Worm (Caenorhabditis elegans) whole organism, L2 larva: ENCODE data around the gene acdh-7.

Experiments used
- F13H6.1 ChIP-seq: sonication (generic microtip); optimal IDR thresholded peaks from 2 replicates; lab custom pipeline; 2016; ENCODE audit warnings: missing genetic modification characterization, missing compliant biosample characterization
- ZK546.5 ChIP-seq: sonication (generic microtip); optimal IDR thresholded peaks from 2 replicates; lab custom pipeline; 2017; ENCODE audit warnings: missing biosample characterization, missing genetic modification characterization
- alr-1 ChIP-seq: fragments of 150-350 bp; optimal IDR thresholded peaks from 2 replicates; lab custom pipeline; 2014; ENCODE audit warnings: missing biosample characterization, missing genetic modification characterization
- aly-2 ChIP-seq: fragments of 150-350 bp; optimal IDR thresholded peaks from 2 replicates; lab custom pipeline; 2014; ENCODE audit warnings: missing biosample characterization, missing genetic modification characterization
- ama-1 ChIP-seq: fragments of 150-350 bp; optimal IDR thresholded peaks from 2 replicates; lab custom pipeline; 2018; ENCODE audit warnings: inconsistent platforms
- crh-2 ChIP-seq: sonication (generic microtip); optimal IDR thresholded peaks from 2 replicates; lab custom pipeline; 2017; ENCODE audit warnings: missing biosample characterization, missing genetic modification characterization
- egl-27 ChIP-seq: sonication (generic microtip); optimal IDR thresholded peaks from 3 replicates; lab custom pipeline; 2017; ENCODE audit warnings: missing biosample characterization, missing genetic modification reagents, missing genetic modification characterization
- elt-1 ChIP-seq: fragments of 150-350 bp; optimal IDR thresholded peaks from 2 replicates; lab custom pipeline; 2014; ENCODE audit warnings: missing biosample characterization, missing genetic modification characterization
- elt-3 ChIP-seq: sonication (generic microtip); optimal IDR thresholded peaks from 2 replicates; lab custom pipeline; 2017; ENCODE audit warnings: missing biosample characterization, missing genetic modification characterization
- fos-1 ChIP-seq: fragments of 150-350 bp; optimal IDR thresholded peaks from 2 replicates; lab custom pipeline; 2014; ENCODE audit warnings: missing biosample characterization, missing genetic modification characterization
- gmeb-1 ChIP-seq: fragments of 150-350 bp; optimal IDR thresholded peaks from 2 replicates; lab custom pipeline; 2014; ENCODE audit warnings: missing biosample characterization, missing genetic modification characterization
- lin-11 ChIP-seq: fragments of 150-350 bp; sonication (generic microtip); optimal IDR thresholded peaks from 2 replicates; lab custom pipeline; 2014; ENCODE audit warnings: missing biosample characterization, missing genetic modification characterization, inconsistent platforms, mixed read lengths
- lin-39 ChIP-seq: fragments of 150-350 bp; optimal IDR thresholded peaks from 2 replicates; lab custom pipeline; 2014; ENCODE audit warnings: missing biosample characterization, missing genetic modification reagents, missing genetic modification characterization
- lsy-2 ChIP-seq, 2 experiments: fragments of 150-350 bp in 1 of 2; sonication (generic microtip) in 1 of 2; optimal IDR thresholded peaks; 2 replicates each; lab custom pipeline; 2014 to 2017; ENCODE audit warnings: missing biosample characterization in 2 of 2, missing genetic modification characterization in 2 of 2
- mab-5 ChIP-seq: fragments of 150-350 bp; optimal IDR thresholded peaks from 2 replicates; lab custom pipeline; 2014; ENCODE audit warnings: missing biosample characterization, missing genetic modification characterization
- mbf-1 ChIP-seq: sonication (generic microtip); optimal IDR thresholded peaks from 2 replicates; lab custom pipeline; 2017; ENCODE audit warnings: missing biosample characterization, missing genetic modification characterization
- mdl-1 ChIP-seq, 2 experiments: fragments of 150-350 bp in 1 of 2; sonication (generic microtip) in 1 of 2; optimal IDR thresholded peaks; 2 replicates each; lab custom pipeline; 2017; ENCODE audit warnings: missing biosample characterization in 2 of 2, missing genetic modification characterization in 2 of 2
- nhr-11 ChIP-seq: fragments of 150-350 bp; optimal IDR thresholded peaks from 2 replicates; lab custom pipeline; 2014; ENCODE audit warnings: missing biosample characterization, missing genetic modification characterization
- nhr-129 ChIP-seq: fragments of 150-350 bp; optimal IDR thresholded peaks from 2 replicates; lab custom pipeline; 2014; ENCODE audit warnings: missing biosample characterization, missing genetic modification characterization
- nhr-21 ChIP-seq: fragments of 150-350 bp; optimal IDR thresholded peaks from 2 replicates; lab custom pipeline; 2014; ENCODE audit warnings: missing biosample characterization, missing genetic modification characterization
- nhr-23 ChIP-seq: fragments of 150-350 bp; optimal IDR thresholded peaks from 2 replicates; lab custom pipeline; 2014; ENCODE audit warnings: missing biosample characterization, missing genetic modification reagents, missing genetic modification characterization
- nhr-25 ChIP-seq: fragments of 150-350 bp; sonication (generic microtip); optimal IDR thresholded peaks from 3 replicates; lab custom pipeline; 2014; ENCODE audit warnings: missing biosample characterization, missing genetic modification characterization
- nhr-6 ChIP-seq: fragments of 150-350 bp; optimal IDR thresholded peaks from 2 replicates; lab custom pipeline; 2014; ENCODE audit warnings: missing biosample characterization, missing genetic modification characterization
- nhr-77 ChIP-seq: fragments of 150-350 bp; optimal IDR thresholded peaks from 2 replicates; lab custom pipeline; 2014; ENCODE audit warnings: missing biosample characterization, missing genetic modification characterization
- sem-4 ChIP-seq: fragments of 150-350 bp; optimal IDR thresholded peaks from 2 replicates; lab custom pipeline; 2014; ENCODE audit warnings: missing biosample characterization, missing genetic modification reagents, missing genetic modification characterization
- skn-1 ChIP-seq: sonication (generic microtip); optimal IDR thresholded peaks from 2 replicates; lab custom pipeline; 2017; ENCODE audit warnings: missing biosample characterization, missing genetic modification characterization
- sma-3 ChIP-seq: sonication (generic microtip); optimal IDR thresholded peaks from 2 replicates; lab custom pipeline; 2016; ENCODE audit warnings: missing genetic modification reagents, missing genetic modification characterization, missing compliant biosample characterization
- zag-1 ChIP-seq: fragments of 150-350 bp; optimal IDR thresholded peaks from 2 replicates; lab custom pipeline; 2014; ENCODE audit warnings: missing biosample characterization, missing genetic modification characterization

The acdh-7 gene

ce11 chrX:17180135-17180534 is 36.8 kb downstream of the acdh-7 start:
- TF ChIP-seq sma-3, result no peak
- no peak for TF ChIP-seq nhr-129 (tag; lab: Kevin White, UChicago)
- TF ChIP-seq crh-2 (tag; lab: Kevin White, UChicago), result no peak
- TF ChIP-seq nhr-6, result no peak
- TF ChIP-seq lin-39, result no peak

- TF ChIP-seq aly-2 (tag; lab: Kevin White, UChicago), result no peak
- TF ChIP-seq fos-1 (tag; lab: Kevin White, UChicago), result no peak
- TF ChIP-seq, all 48 proteins: peak for 0
Observed at ce11 chrX:17178239-17178638, 38.7 kb downstream of the acdh-7 start, which contains the start of gene B0302.2. B0302.2 (plus strand) TSS chrX:17178539.

DNA sequence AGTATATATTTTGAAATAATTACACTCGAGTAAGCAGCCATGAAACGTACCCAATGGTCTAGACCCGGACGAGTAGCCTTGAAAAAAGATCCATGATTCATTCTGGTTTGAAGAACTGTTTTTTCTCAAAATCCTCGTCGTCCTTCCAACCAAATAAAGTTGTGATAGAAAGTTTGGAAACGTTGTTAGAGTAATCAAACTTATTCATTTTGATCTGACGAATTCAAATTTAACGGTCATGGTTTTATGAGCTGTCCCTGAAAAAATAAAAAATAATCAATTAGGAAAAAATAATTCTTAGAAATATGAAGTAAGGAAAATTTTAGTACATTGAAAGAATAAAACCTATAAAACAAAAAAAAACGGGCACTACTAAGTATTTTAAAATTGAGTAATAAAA is 40.2 kb downstream of the acdh-7 start, which contains the start of gene B0302.4:
B0302.4 (minus strand) TSS at position 101 of the 400 bp plus-strand sequence.
- TF ChIP-seq alr-1 (tag; lab: Kevin White, UChicago), result no peak
- TF ChIP-seq zag-1 (tag; lab: Kevin White, UChicago), result no peak
- no peak for TF ChIP-seq ama-1 (lab: Kevin White, UChicago)
- no peak for TF ChIP-seq egl-27
- TF ChIP-seq lsy-2 (tag; optimal IDR thresholded peaks at IDR 0.05; lab: Kevin White, UChicago), result no peak
- TF ChIP-seq lin-39, result no peak
- TF ChIP-seq nhr-21 (tag; lab: Kevin White, UChicago), result no peak
- TF ChIP-seq nhr-77 (tag; lab: Kevin White, UChicago), result no peak
- no peak for TF ChIP-seq mab-5
- TF ChIP-seq F13H6.1 (tag; lab: Kevin White, UChicago), result no peak
- TF ChIP-seq nhr-25 (tag; lab: Kevin White, UChicago), result no peak
- TF ChIP-seq nhr-23 (tag; lab: Kevin White, UChicago), result no peak
- TF ChIP-seq gmeb-1 (tag; lab: Kevin White, UChicago), result no peak
- no peak for TF ChIP-seq skn-1

ce11 chrX:17170401-17170800 is 46.5 kb downstream of the acdh-7 start:
- TF ChIP-seq ZK546.5 (no peak), sem-4 (no peak), mbf-1 (tag; lab: Kevin White, UChicago) (no peak), mdl-1 (tag; optimal IDR thresholded peaks at IDR 0.05; lab: Kevin White, UChicago) (no peak), nhr-11 (tag; lab: Kevin White, UChicago) (no peak), ama-1 (lab: Kevin White, UChicago) (no peak), lin-39 (no peak), elt-3 (no peak), mab-5 (no peak), nhr-23 (tag; lab: Kevin White, UChicago) (no peak), lsy-2 (tag; optimal IDR thresholded peaks at IDR 0.05; lab: Kevin White, UChicago) (no peak), alr-1 (tag; lab: Kevin White, UChicago) (no peak), elt-1 (tag; lab: Kevin White, UChicago) (no peak)

ce11 chrX:17168086-17168485 is 48.8 kb downstream of the acdh-7 start:
- TF ChIP-seq sma-3 (no peak), mab-5 (no peak), zag-1 (tag; lab: Kevin White, UChicago) (no peak), lin-11 (no peak)
